Worm (Caenorhabditis elegans) whole organism, L4/young adult: ENCODE results near the gene ufc-1.

ENCODE experiments used
- dao-5 ChIP-seq: sonication (generic microtip); optimal IDR thresholded peaks from 2 replicates; lab custom pipeline; 2016; ENCODE audit warnings: missing genotype, missing genetic modification characterization, moderate library complexity, missing compliant biosample characterization
- him-1 ChIP-seq: sonication (generic microtip); optimal IDR thresholded peaks from 2 replicates; lab custom pipeline; 2016; ENCODE audit warnings: missing genotype, missing genetic modification reagents, missing genetic modification characterization, missing compliant biosample characterization

ce11 chrIII:9353814-9354213 lies 22.5 kb downstream of the ufc-1 start:
- TF ChIP-seq him-1 (tag; lab: Kevin White, UChicago) = no peak
- TF ChIP-seq dao-5 (tag; lab: Kevin White, UChicago) = no peak
